Fruit fly (Drosophila melanogaster) whole organism, wandering third instar larva: ENCODE results near the gene CG11977.

Experiments
- CG9705 ChIP-seq: fragments of 200-800 bp; sonication (Bioruptor generic); optimal IDR thresholded peaks from 2 replicates; lab custom pipeline; 2018; ENCODE audit warnings: missing biosample characterization, mild to moderate bottlenecking, missing genetic modification characterization
- OdsH ChIP-seq: fragments of 200-800 bp; sonication (Bioruptor generic); optimal IDR thresholded peaks from 2 replicates; lab custom pipeline; 2016; ENCODE audit warnings: missing biosample characterization, mild to moderate bottlenecking, missing genetic modification characterization
- br ChIP-seq: fragments of 200-800 bp; sonication (Bioruptor generic); optimal IDR thresholded peaks from 2 replicates; lab custom pipeline; 2016; ENCODE audit warnings: missing biosample characterization, missing genetic modification characterization
- fru ChIP-seq: fragments of 200-800 bp; sonication (Bioruptor generic); optimal IDR thresholded peaks from 3 replicates; lab custom pipeline; 2016; ENCODE audit warnings: missing biosample characterization, mild to moderate bottlenecking, missing genetic modification characterization
- pan ChIP-seq: fragments of >200 bp; optimal IDR thresholded peaks from 2 replicates; lab custom pipeline; 2017
- psq ChIP-seq: fragments of 200-800 bp; sonication (Bioruptor generic); optimal IDR thresholded peaks from 3 replicates; lab custom pipeline; 2017; ENCODE audit warnings: missing biosample characterization, mild to moderate bottlenecking, missing genetic modification characterization, moderate library complexity
- rgr ChIP-seq: fragments of 200-800 bp; sonication (Bioruptor generic); optimal IDR thresholded peaks from 3 replicates; lab custom pipeline; 2016; ENCODE audit warnings: missing biosample characterization, mild to moderate bottlenecking, missing genetic modification characterization
- sv ChIP-seq: fragments of 200-800 bp; sonication (Bioruptor generic); optimal IDR thresholded peaks from 3 replicates; lab custom pipeline; 2016; ENCODE audit warnings: missing biosample characterization, missing genetic modification characterization

DNA sequence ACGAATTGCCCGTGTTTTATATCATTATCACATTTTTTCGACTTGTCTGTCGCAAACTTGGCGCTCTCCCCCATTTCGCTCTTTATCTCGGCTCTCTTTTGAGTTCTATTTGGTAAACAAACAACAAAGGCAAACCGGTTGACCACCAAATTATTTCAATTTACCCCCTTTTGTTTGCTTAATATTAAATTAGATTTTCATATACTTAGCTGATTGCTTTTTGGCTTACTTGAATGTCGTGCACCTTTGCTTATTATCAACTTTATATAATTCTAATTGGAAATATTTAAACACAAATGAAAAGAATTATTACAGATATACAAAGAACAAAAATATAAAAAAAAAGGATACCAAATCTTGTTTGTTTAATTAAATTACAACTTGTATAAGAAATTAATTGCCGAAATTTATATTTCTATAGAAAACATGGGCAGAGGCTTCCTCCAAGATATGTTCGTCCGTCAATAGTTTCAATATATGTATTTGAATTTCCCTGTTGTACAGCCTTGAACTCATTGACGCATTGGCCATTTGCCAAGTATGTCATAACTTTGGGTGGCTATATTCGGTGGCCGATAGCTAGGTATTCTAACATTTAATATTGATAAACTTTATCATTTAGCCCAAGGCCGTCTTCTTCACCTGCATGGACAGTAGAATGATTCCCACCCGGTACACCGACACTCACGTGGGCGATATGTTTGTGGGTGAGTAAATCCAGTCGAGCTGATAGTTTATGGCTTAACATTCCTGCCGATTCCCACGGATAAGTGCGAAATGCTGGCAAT lies 16.1 kb upstream of the CG11977 start:
- TF ChIP-seq OdsH (GFP tag; lab: Kevin White, UChicago) (no peak), sv (no peak), CG9705 (GFP tag; lab: Kevin White, UChicago) (no peak), rgr (no peak), psq (no peak), br (GFP tag; lab: Kevin White, UChicago) (no peak), fru (GFP tag; lab: Kevin White, UChicago) (no peak), pan (lab: Kevin White, UChicago) (no peak)
